Worm (Caenorhabditis elegans) whole organism, dauer: ENCODE results near the gene srd-65.
"Not testable (repeated sequence)": the region's sequence is repeated elsewhere in the genome, so short reads cannot be mapped to it uniquely, and the experiment has no call there.

Source experiments
- unc-62 ChIP-seq: sonication (generic microtip); optimal IDR thresholded peaks from 2 replicates; lab custom pipeline; 2017; ENCODE audit warnings: missing biosample characterization, missing genetic modification reagents, missing genetic modification characterization

Gene srd-65

ce11 chrIII:2223932-2224331 lies at the start of gene srd-65:
TSS of gene srd-65 (minus strand) at chrIII:2224032.
- TF ChIP-seq unc-62 (GFP tag; lab: Kevin White, UChicago), result no peak

- TF ChIP-seq unc-62 (GFP tag; lab: Kevin White, UChicago), result no peak
Observed at ce11 chrIII:2272732-2273131, 48.9 kb upstream of the srd-65 start, which contains the start of gene fbxa-39. TSS of gene fbxa-39 (plus strand) at chrIII:2273032.

DNA sequence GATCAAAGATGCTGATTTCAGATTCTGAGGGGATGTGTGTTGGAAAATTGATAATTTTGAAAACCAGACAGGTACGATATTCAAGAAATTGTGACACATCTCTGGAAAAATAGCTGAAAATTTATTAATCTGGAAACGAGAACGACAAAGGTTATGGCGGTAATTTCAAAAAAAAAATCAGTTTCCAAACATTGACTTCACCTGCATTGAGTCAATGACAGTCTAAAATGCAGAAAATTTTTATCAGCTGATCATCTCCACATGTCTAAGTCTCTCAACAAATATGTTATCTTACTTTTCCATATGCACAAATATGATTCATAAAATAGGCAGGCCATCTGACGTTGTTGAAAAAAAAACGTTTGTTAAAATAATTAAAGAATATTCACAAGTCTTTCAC lies 48.2 kb upstream of the srd-65 start, which contains the start of gene fbxa-48:
TSS of gene fbxa-48 (minus strand) at position 101 of the 400 bp plus-strand sequence.
- no peak for TF ChIP-seq unc-62 (GFP tag; lab: Kevin White, UChicago)

DNA sequence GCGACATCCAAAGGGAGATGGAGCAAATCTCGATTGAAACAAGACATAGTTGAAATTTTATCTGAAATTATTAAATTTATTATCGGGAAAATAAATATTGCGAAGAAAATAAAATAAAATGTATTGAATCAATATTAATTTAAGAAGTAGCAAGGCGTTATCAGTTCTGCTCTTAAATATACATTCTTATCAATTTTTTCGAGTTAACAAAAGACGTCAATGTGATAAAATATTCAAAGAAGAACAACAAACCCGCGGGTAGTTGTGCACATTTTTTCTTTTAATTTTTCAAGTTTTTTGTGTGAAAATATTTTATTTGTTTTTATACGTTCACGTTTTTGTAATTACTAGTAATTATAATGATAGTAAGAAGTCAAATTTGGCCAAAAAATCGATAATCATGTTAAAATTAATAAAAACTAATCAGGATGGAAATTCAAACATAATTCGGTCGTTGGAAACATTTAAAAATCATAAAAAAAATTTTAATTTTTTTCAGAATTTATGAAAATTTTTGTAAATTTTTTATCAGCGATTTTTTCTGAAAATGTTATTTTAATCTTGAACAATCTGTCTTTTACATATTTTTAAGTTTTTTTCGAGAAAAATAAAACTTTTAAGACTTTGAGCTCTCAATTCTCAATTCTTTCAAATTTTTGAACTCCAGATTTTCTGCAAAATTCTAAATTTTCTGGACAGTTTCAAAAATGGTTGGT lies 42.3 kb upstream of the srd-65 start, which contains the start of gene fbxa-9:
TSS of gene fbxa-9 (plus strand) at position 666 of the 716 bp plus-strand sequence.
- no peak for TF ChIP-seq unc-62 (GFP tag; lab: Kevin White, UChicago)

DNA sequence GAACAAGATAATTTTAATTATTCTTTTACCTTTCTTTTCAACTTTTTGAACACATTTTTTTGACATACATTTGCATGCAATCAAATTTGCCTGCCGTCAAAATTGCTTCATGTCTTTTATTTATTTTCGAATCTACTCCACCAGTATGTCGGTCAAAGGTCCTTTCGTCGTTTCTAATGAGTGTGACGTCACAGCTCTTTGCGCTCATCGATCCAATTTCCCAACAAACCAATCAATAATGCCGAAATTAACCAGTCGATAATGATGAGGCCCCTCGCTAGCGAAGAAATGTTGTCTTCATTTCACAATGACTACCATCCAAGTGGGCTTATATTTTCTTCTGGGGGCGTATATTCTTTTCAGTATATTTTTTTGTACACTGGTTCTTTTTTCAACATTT lies 39.1 kb upstream of the srd-65 start, which contains the start of gene Y54F10BM.6:
TSS of gene Y54F10BM.6 (plus strand) at position 301 of the 400 bp plus-strand sequence.
- no peak for TF ChIP-seq unc-62 (GFP tag; lab: Kevin White, UChicago)

DNA sequence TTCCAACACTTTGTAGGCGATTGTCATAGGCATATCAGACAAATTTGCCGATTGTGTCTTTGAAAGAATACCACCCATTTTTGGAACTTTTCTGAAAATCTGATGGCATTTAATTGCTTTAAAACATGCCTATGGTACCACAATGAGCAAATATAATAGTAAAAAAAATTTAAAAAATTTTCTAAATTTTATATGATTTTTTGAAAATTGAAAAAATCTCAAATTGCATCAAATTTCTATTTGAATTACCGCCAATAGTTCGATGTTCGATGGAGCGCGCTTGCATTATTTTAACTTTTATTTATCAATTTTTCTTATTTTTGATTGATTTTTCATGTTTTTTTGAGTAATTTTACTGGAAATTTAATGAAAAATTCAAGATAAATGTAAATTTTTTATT lies 37.5 kb upstream of the srd-65 start, which contains the start of gene fbxa-42:
TSS of gene fbxa-42 (minus strand) at position 101 of the 400 bp plus-strand sequence.
- TF ChIP-seq unc-62 (GFP tag; lab: Kevin White, UChicago), result not testable (repeated sequence)

DNA sequence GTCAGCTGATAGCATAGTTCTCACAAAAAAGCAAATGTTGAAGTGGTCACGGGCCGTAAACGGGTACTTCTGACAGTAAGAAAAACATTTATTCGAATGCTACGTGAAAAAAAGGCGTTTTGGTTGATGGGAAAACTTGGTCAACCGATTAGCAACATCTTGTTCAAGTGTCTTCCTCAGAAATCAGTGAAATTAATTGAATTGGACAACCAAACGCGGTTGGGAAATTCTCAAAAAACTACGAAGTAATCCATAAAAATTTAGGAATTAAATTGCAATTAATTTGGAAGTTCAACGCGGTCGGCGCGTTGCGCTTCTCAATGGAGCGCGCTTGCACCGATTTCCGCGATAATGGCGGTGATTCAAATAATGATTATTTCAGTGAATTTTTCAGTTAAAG lies 35.5 kb upstream of the srd-65 start:
- TF ChIP-seq unc-62 (GFP tag; lab: Kevin White, UChicago), result no peak

ce11 chrIII:2258863-2259262 lies 35.0 kb upstream of the srd-65 start, which contains the start of gene fbxa-43:
TSS of gene fbxa-43 (minus strand) at chrIII:2258963.
- TF ChIP-seq unc-62 (GFP tag; lab: Kevin White, UChicago), result no peak

DNA sequence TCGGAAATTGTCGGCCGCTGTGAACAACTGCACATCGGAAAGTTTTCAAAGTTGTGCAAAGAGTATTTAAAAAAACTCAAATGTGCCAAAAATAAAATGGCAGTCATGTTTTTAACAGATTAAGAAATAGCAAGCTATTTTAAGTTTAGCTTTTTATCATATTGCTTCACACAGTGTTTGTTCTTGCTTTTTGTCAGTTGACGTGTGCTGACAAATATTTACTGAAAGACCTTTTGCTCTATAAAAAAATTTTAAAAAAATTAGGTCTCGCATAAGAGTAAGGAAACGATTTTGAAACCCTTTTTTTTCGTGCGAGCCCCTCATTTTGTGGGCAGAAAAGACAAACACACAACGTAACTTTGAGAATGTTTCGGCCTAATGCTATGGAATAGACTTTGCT lies 31.7 kb upstream of the srd-65 start, which contains the start of gene fbxa-71:
TSS of gene fbxa-71 (plus strand) at position 301 of the 400 bp plus-strand sequence.
- no peak for TF ChIP-seq unc-62 (GFP tag; lab: Kevin White, UChicago)

- no peak for TF ChIP-seq unc-62 (GFP tag; lab: Kevin White, UChicago)
Observed at ce11 chrIII:2253027-2253499, 29.2 kb upstream of the srd-65 start, which contains the start of gene fbxa-73. TSS of gene fbxa-73 (plus strand) at chrIII:2253449.

DNA sequence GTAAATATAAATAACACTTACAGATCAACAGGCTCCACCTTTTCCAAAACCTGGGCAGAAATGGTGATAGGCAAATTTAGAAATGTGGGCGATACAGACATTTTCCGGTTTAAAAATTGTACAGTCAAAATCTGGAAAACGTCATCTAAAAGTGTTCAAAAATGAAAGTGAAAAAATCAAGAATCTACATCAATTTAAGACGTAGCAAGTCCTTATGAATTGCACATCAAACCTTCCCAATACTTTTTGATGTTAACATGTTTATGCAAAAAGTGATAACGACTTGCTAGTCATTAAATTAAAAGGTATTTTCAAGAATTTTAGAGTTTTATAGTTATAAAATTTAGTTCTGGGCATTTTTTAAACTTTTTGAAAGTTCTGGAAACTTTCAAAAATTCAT lies 27.5 kb upstream of the srd-65 start, which contains the start of gene fbxa-7:
TSS of gene fbxa-7 (minus strand) at position 101 of the 400 bp plus-strand sequence.
- TF ChIP-seq unc-62 (GFP tag; lab: Kevin White, UChicago), result no peak

DNA sequence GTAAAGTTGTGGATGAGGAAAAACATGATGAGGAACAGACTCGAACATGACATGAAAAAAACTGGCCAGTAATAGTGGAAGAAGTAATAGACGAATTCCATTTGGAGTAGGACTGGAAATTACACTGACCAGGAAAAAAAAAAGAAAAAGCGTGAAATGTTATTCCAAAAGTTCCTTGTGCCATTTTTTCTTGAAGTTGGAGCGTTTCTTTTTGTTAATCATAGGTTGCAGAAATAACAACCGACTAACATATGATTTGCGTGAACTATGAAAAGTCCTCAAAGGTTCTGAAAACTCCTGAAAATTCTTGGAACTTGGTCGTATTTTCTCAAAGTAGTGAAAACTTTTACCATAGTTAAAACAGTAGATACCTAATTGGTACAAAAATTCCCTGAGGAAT lies 21.9 kb upstream of the srd-65 start, which contains the start of gene srd-67:
TSS of gene srd-67 (minus strand) at position 101 of the 400 bp plus-strand sequence.
- TF ChIP-seq unc-62 (GFP tag; lab: Kevin White, UChicago), result no peak

DNA sequence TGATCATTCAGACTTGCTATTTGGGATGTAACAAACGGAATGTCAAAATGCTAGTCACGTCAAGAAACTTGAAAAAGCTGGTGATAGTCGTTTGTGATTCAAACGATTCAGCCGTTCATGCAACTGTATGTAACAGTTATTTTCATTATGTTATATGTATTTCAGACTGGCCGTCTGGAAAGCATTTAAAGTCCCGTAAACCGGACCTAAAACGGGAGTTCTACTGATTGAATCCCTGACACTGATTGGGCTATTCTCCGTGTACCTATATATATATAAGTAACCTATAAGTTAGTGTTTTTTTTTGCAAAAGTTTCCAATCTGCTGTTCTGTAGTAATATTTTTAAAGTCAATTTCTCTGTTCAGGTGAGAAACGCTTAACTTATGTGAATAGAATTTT lies 19.8 kb upstream of the srd-65 start:
- TF ChIP-seq unc-62 (GFP tag; lab: Kevin White, UChicago), result no peak

- TF ChIP-seq unc-62 (GFP tag; lab: Kevin White, UChicago), result no peak
Observed at ce11 chrIII:2240471-2240870, 16.6 kb upstream of the srd-65 start, which contains the start of gene srz-56. TSS of gene srz-56 (plus strand) at chrIII:2240771.

ce11 chrIII:2239587-2240144 lies 15.8 kb upstream of the srd-65 start, which contains the start of gene C39B5.10:
TSS of gene C39B5.10 (minus strand) at chrIII:2239637.
- no peak for TF ChIP-seq unc-62 (GFP tag; lab: Kevin White, UChicago)
